Worm (Caenorhabditis elegans): ENCODE data around the gene emb-27.

ce11 chrII:8156845-8157373 lies 5.1 kb downstream of the emb-27 start, which contains the start of the genes tub-1 and tmem-138:
- TF ChIP-seq pha-4 (tag; optimal IDR thresholded peaks at IDR 0.05) (no peak), athp-1 (tag; optimal IDR thresholded peaks at IDR 0.05) (no peak), F23B12.7 (tag; optimal IDR thresholded peaks at IDR 0.05; ENCODE audit: insufficient read depth) (no peak), madf-10 (tag; optimal IDR thresholded peaks at IDR 0.05) (no peak), B0261.1 (tag; optimal IDR thresholded peaks at IDR 0.05) (no peak), Y53F4B.3 (GFP tag; IDR thresholded peaks at IDR 0.05) (no peak), nhr-80 (tag; optimal IDR thresholded peaks at IDR 0.05) (no peak)
